Fruit fly (Drosophila melanogaster) whole organism, larva: Measurements from ENCODE around the gene CG5793.

ENCODE experiments used
- noc ChIP-seq: fragments of 200-800 bp; sonication (Bioruptor generic); optimal IDR thresholded peaks from 3 replicates; lab custom pipeline; 2019; ENCODE audit warnings: missing biosample characterization, mild to moderate bottlenecking, missing genetic modification characterization, moderate library complexity

The CG5793 gene

DNA sequence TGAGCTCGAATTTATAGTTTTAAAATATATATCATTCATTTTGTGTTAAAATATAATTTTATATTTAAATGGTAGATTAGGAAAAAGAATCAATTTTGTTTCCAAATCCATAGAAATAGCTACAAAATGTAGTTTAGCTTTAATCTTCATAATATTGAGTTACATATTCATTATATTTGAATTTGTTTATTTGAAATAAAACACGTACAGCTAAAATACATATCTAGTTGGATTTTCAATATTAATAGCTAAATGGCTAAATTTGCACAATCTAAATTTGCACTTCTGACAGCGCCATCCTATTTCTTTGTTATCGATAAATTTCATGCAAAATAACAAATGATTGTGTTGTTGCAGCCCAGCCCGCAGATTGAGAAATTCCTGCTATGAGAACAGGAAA, 6.6 kb downstream of the CG5793 start, which contains the start of gene Usp8:
Gene Usp8 (plus strand): TSS at position 312 of the 400 bp plus-strand sequence.
- TF ChIP-seq noc (tag; lab: Kevin White, UChicago), result no peak

DNA sequence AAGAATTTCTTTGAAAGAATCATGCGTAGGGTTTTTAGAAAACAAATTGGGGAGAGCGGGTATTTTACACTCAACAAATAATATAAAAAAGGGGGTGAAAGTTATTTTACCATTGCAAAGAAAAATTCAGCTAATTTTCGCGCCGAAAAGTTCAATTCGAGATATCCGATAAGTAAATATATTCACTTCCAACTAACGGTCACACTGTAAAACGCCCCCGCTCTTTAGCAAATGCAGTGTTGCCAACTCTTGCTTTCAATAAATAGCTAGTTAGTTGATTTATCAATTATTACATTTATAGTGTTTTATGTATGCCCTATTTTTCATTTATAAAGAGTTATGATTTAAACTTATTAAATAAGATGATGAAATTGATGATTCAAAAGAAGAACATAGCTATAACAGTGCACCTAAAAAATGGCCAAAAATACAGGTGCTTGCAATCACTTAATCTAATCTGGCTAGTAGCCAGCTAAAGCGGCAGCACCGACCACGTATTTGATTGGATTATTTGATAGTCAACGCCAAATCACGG, 10.9 kb downstream of the CG5793 start, which contains the start of gene meigo:
Gene meigo (plus strand): TSS at position 51 of the 535 bp plus-strand sequence.
- no peak for TF ChIP-seq noc (tag; lab: Kevin White, UChicago)

DNA sequence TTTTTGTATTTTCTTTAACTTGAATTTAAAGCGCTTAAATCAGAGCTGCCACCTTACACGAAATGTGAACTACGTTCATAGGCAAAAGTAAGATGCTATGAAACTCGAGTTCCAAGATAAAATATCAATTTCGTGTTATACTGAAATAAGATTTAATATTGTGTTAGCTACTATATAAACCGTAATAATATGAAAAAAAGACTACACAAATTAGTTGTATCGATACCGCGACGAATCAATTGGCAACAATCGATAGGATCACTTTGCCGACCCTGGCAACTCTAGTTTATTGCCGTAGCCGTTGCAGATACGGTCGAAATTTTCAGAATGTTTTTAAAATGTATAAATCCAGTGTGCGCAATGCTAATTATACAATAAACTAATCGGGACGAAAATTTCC, 13.1 kb downstream of the CG5793 start, which contains the start of gene SNF4Agamma:
Gene SNF4Agamma (plus strand): TSS at position 282 of the 400 bp plus-strand sequence.
- TF ChIP-seq noc (tag; lab: Kevin White, UChicago), result no peak

DNA sequence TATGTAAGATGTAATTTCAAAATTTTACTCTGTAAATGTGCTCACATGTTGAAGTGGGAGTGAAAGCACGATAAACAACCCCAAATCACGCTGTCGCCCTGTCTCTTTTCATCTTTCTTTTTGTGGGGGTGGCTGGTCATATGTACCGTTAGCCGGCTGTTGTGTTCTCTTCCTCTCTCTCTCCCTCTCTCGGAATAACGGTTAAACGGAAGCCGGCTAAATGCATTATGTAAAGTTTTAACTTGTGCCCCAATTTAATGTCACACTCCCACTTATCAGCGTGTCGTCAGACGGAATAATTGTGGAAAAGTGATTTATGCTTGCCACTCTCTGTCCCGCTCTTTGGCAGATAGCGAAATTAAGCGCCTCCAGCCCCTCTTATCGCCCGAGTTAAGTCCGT, 14.0 kb downstream of the CG5793 start:
- peak; percentile 71 for TF ChIP-seq noc (tag; lab: Kevin White, UChicago)

dm6 chr3R:21150090-21150489, 22.7 kb downstream of the CG5793 start:
- peak; percentile 71 for TF ChIP-seq noc (tag; lab: Kevin White, UChicago)

DNA sequence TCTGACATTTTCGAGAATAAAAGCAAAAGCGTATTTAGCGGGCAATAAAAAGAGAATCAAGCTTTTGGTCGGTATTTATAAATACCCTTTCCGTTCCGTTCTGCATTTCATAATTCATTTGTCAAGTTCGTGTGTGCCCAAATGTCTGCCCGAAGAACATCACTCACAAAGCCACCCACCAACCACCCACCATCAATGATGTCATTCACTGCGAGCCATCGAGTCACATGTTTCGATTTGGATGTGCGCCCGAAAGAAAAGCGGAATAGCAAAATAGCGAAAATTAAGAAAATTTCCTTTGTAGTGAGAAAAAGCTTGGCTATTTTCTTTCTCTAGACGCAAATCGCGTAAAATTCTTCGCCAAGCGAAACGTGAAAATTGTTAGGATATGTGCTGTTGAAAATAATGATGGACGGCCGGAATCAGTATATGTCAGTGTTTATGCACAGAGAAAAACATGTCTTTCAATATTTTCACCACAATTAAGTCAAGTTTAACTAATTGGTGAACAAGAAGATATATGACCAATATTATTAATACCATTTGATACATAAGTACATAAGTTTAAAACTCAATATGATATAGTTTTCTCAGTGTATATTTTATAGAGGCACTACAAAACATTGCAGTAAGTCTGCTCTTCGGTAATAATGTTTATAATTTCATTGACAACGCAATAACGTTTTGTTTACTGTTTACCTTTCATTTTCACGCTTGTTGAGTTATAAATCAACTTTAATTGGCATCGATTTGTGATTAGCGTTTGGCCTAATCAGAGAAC, 23.9 kb downstream of the CG5793 start:
- peak; percentile 64 for TF ChIP-seq noc (tag; lab: Kevin White, UChicago)

DNA sequence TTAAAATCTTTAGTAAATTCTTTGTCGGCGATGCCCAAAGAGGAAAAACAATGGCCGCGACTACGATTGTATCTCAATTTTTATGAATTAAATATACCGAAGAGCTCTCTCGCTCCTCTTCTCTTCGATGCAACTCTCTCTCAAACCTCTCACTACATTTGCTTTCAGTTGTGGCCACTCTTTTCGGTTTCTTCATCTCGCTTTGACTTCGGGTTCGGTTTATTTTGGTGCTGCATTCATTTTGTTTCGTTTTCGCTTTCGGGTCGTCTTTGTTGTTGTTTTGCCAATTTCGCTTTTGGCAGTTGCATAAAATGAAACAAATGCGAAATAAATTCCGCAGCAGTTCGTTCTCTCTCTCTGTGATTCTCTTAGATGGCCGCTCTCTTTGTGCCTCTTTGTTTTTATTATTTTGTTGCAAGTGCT, 25.5 kb downstream of the CG5793 start:
- no peak for TF ChIP-seq noc (tag; lab: Kevin White, UChicago)

dm6 chr3R:21154130-21154529, 26.8 kb downstream of the CG5793 start:
- TF ChIP-seq noc (tag; lab: Kevin White, UChicago), result no peak

DNA sequence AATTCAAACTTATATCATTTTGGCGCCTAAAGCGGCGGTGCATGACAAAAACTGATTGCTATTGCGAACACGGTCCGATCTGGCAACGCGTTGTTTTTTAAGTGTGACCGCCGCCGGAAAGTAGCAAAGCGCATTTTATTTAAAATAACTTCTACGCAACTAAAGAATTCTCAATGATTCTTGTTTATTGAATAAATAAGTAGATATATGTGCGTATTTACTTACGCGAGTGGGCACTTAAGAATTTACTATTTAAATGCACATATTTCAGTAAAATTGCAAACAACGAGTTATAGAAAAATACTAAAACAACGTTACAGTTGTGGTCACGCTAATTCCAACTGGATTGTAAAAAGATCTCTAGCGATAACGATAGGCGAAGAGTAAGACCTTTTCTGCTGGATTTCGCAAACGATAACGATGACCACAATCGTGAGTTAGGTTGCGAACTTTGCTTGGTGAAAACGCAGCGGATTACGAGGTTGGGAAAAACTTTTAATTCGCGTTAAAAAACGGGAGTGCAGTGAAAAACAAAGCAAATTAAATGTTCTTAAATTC, 28.6 kb downstream of the CG5793 start:
- TF ChIP-seq noc (tag; lab: Kevin White, UChicago), result no peak

DNA sequence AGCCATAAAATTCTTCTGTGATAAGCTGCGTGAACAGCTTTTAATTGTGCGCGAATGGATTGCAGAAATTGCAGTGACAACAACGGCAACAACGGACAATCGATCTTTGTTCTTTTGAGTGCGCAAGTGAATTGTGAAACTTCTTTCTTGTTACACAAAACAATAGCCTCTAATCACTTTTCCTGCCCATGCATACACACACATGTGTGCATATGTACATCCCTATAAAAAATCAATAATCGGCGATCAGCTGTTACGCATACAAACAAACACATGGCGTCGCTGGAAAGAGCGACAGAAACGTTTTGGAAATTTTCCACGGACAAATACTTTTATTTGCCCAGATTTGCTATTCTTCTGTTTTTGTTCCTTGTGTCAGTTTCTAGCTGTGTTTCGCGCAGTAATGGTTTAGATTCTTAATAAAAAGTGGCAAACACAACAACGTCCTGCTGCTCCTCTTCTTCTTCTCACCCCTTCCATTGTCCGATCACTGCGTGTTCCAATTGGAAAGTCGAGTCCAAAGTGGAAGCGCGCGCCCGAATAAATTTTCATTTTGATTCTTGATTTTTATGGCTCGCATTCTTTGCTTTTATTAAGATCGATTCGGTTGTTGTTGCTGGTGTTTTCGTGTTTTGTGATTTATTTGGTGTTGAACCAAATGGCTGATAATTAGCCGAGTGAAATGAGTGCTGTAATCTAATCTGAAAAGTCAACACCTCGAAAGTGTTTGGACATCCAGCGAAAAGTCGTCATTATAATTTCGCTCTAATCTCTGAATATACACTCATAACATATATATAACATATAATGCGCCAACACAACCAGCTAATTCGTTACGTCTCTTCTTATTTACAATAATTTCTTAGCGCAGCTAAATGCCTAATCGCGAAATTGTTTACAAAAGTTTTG, 29.5 kb downstream of the CG5793 start:
- peak; percentile 92 for TF ChIP-seq noc (tag; lab: Kevin White, UChicago)

- no peak for TF ChIP-seq noc (tag; lab: Kevin White, UChicago)
These were observed 31.3 kb downstream of the CG5793 start for dm6 chr3R:21158643-21159042.

- TF ChIP-seq noc (tag; lab: Kevin White, UChicago), result no peak
These were observed 33.7 kb downstream of the CG5793 start, which contains the start of gene cDIP for dm6 chr3R:21161042-21161532. cDIP (minus strand) TSS chr3R:21161092.

dm6 chr3R:21161620-21162029, 34.3 kb downstream of the CG5793 start:
- peak; percentile 76 for TF ChIP-seq noc (tag; lab: Kevin White, UChicago)

DNA sequence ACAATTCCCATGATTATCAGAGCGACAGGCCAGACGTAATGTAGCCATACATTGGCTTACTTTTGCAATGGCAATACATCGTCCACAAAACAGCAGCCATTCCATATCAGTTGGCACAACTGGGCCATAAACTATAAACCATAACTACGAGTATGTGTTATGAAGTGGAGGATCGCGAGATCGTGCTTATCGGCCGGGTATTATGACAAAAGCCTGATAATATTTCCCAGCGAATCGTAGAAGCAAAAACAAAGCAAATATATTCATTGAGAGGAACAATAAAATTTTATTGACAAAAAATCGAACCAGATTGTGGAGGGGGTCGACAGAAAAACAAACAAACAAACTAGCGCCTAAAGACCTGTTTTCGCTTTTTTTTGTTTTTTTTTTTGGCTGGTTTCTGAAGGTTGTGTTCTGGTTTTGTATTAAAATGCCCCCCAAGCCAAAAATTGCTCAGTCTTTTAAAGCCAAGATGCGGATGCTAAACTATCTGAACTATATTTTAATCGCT, 36.0 kb downstream of the CG5793 start, which contains the start of gene CG5810:
Gene CG5810 (plus strand): TSS at position 461 of the 511 bp plus-strand sequence.
- TF ChIP-seq noc (tag; lab: Kevin White, UChicago), result peak; percentile 81

- no peak for TF ChIP-seq noc (tag; lab: Kevin White, UChicago)
These were observed 40.7 kb downstream of the CG5793 start, which contains the start of gene Snmp1 for dm6 chr3R:21168105-21168504. Snmp1 (minus strand) TSS chr3R:21168205.
